Worm (Caenorhabditis elegans): Measurements from ENCODE around the gene lact-1.

DNA sequence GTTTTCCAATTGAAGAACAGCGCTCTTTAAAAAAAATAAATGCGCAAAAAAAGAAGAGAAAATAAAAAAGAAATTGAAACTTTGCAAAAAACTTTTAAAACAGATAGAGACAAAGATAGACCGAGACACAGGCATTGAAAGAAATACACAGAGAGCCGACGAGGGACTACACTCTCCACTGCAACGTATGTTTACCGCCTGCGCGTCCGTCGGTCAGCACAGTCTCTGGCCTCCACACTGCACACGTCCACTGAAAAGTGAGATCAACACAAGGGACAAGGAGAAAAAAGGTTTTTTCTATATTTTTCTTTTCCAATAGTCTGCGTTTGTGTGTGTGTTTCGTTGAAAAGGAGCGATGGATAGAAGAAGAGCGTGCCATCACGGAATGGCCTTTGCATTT is 46.3 kb upstream of the lact-1 start:
- TF ChIP-seq egl-27 (tag; optimal IDR thresholded peaks at IDR 0.05) = no peak
- no peak for TF ChIP-seq zfp-2 (tag; optimal IDR thresholded peaks at IDR 0.05)
- no peak for TF ChIP-seq nhr-11 (tag; optimal IDR thresholded peaks at IDR 0.05)
- no peak for TF ChIP-seq pha-4 (GFP tag; IDR thresholded peaks at IDR 0.05)
- TF ChIP-seq pha-4 (tag; optimal IDR thresholded peaks at IDR 0.05) = peak; percentile 17
- TF ChIP-seq saeg-2 (GFP tag; IDR thresholded peaks at IDR 0.05) = no peak
- TF ChIP-seq attf-4 (tag; optimal IDR thresholded peaks at IDR 0.05) = no peak
- TF ChIP-seq tag-97 (GFP tag; IDR thresholded peaks at IDR 0.05) = no peak
- no peak for TF ChIP-seq unc-130 (GFP tag; optimal IDR thresholded peaks at IDR 0.05)
- no peak for TF ChIP-seq ces-1 (GFP tag; optimal IDR thresholded peaks at IDR 0.05)
- TF ChIP-seq lir-3 (tag; optimal IDR thresholded peaks at IDR 0.05) = no peak
